Fruit fly (Drosophila melanogaster): ENCODE results near the gene Fas1.

DNA sequence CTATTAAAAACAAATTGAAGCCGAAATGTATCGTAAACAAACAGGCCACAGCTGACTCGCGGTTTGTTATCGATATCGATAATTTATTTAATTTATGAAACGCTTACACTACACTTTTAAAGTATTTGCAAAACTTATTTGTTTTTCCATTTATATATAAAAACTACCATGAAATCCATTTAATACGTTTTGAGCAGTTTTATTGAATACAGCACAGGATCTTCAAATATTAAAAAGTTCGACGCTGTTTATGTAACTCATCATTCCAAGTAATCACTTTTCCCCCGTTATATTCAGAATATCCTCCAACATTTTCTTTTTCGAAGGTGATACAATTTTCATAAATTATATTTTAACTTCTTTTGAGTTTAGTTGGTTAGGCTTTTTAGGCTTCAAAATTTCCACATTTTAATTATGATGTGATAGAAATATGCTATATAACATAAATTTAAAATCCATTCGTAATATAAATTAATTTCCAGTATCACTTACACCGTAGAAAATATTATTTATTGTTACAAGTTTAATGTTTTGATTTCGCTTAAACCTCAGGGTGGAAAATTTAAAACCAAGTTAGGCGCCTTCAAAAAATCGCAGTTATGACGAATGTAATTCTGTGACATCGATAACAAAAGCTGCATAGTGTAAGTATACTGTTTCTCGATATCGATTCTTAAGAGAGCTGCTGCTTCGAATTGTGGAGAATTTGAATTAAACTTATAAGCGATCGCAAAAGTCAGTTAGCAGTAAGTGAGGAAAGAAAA lies 22.1 kb downstream of the Fas1 start, which contains the start of the genes CG10324 and CCT3:
- no peak for TF ChIP-seq psq (optimal IDR thresholded peaks at IDR 0.05)
- no peak for TF ChIP-seq h (optimal IDR thresholded peaks at IDR 0.05)
- TF ChIP-seq insv (optimal IDR thresholded peaks at IDR 0.05): no peak
- no peak for TF ChIP-seq ttk (optimal IDR thresholded peaks at IDR 0.05)
- TF ChIP-seq Sin3A (optimal IDR thresholded peaks at IDR 0.05): no peak
